Worm (Caenorhabditis elegans): ENCODE data around the gene dpy-18.

DNA sequence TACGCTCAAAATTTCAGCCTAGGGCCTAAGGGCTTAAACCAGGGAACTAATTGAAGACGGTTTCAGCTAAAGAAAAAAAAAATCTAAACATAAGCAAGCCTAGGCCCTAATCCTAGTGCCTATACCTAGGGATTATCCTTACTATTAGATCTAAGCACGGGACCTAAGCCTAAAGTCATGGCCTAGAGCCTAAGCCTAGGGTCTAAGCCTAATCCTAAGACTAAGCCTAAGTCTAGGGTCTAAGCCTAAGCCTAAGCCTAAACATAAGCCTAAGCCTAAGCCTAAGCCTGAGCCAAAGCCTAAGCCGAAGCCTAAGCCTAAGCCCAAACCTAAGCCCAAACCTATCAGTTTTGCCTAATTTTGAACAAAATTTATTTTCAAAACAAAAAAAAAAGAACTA lies 15.0 kb upstream of the dpy-18 start:
- no peak for TF ChIP-seq nhr-28 (tag; optimal IDR thresholded peaks at IDR 0.05)
- no peak for TF ChIP-seq fkh-10 (GFP tag; optimal IDR thresholded peaks at IDR 0.05)
- TF ChIP-seq rnt-1 (tag; optimal IDR thresholded peaks at IDR 0.05), result no peak

Data from whole organism, L1 larva.